Fruit fly (Drosophila melanogaster) Kc167 (cell line): ENCODE results near the gene CG32625.

ENCODE experiments used
- Sin3A ChIP-seq: fragments of >200 bp; optimal IDR thresholded peaks from 2 replicates; lab custom pipeline; 2018; ENCODE audit warnings: missing external identifiers
- ttk ChIP-seq: sonication (Bioruptor generic); optimal IDR thresholded peaks from 2 replicates; lab custom pipeline; 2017; ENCODE audit warnings: missing external identifiers

DNA sequence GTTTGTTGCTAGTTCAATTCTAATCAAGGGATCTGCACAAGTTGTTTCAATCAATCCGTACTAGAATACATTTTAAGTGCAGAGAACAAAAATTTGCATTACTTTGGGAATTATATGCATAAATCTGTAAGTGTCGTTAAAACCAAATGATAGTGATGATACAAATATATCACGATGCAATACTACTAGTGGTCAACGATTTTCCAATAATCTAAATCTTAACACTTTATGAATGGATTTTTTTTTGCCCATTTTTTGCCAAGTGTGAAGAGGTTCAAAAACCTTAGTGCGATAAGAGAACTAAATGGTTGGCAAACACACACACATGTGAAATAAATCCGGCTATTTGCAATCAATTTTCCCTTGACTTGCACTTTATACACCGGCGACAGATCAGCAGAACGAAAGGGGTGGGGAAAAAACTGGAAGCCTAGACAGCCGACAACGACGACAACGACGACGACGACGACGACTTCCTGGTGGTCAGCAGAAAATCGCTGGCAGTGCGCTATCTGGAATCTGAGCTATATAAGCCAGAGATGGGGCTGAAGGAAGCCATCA is 2.4 kb upstream of the CG32625 start, which contains the start of gene Yp3:
- TF ChIP-seq ttk (lab: Kevin White, UChicago) (no peak), Sin3A (lab: Kevin White, UChicago) (no peak)
